Fruit fly (Drosophila melanogaster) whole organism, larva: ENCODE data around the gene shps.

ENCODE experiments used
- noc ChIP-seq: fragments of 200-800 bp; sonication (Bioruptor generic); optimal IDR thresholded peaks from 3 replicates; lab custom pipeline; 2019; ENCODE audit warnings: missing biosample characterization, mild to moderate bottlenecking, missing genetic modification characterization, moderate library complexity

Gene shps

dm6 chr3R:24279291-24279690 is at the start of gene shps:
TSS of gene shps (plus strand) at chr3R:24279572.
- TF ChIP-seq noc (tag; lab: Kevin White, UChicago), result no peak

- no peak for TF ChIP-seq noc (tag; lab: Kevin White, UChicago)
These were observed 49.4 kb upstream of the shps start, which contains the start of gene Spase22-23 for dm6 chr3R:24229870-24230422. TSS of gene Spase22-23 (minus strand) at chr3R:24230035.

- peak; percentile 35 for TF ChIP-seq noc (tag; lab: Kevin White, UChicago)
These were observed 48.8 kb upstream of the shps start, which contains the start of gene mask for dm6 chr3R:24230423-24231205. TSS of gene mask (plus strand) at chr3R:24230562.

- no peak for TF ChIP-seq noc (tag; lab: Kevin White, UChicago)
These were observed 48.2 kb upstream of the shps start for dm6 chr3R:24231206-24231502.

dm6 chr3R:24231914-24232313 is 47.5 kb upstream of the shps start:
- no peak for TF ChIP-seq noc (tag; lab: Kevin White, UChicago)

dm6 chr3R:24233366-24234161 is 45.8 kb upstream of the shps start:
- peak; percentile 52 for TF ChIP-seq noc (tag; lab: Kevin White, UChicago)

- TF ChIP-seq noc (tag; lab: Kevin White, UChicago), result no peak
These were observed 45.2 kb upstream of the shps start for dm6 chr3R:24234162-24234529.

dm6 chr3R:24234721-24235120 is 44.7 kb upstream of the shps start:
- no peak for TF ChIP-seq noc (tag; lab: Kevin White, UChicago)

- no peak for TF ChIP-seq noc (tag; lab: Kevin White, UChicago)
These were observed 26.9 kb upstream of the shps start, which contains the start of gene beta-PheRS for dm6 chr3R:24252494-24252893. TSS of gene beta-PheRS (minus strand) at chr3R:24252679.

dm6 chr3R:24258333-24258732 is 21.0 kb upstream of the shps start:
- no peak for TF ChIP-seq noc (tag; lab: Kevin White, UChicago)

dm6 chr3R:24259278-24260040 is 19.9 kb upstream of the shps start:
- TF ChIP-seq noc (tag; lab: Kevin White, UChicago), result peak; percentile 98

dm6 chr3R:24260041-24260379 is 19.4 kb upstream of the shps start:
- TF ChIP-seq noc (tag; lab: Kevin White, UChicago), result peak; percentile 20

- no peak for TF ChIP-seq noc (tag; lab: Kevin White, UChicago)
These were observed 19.0 kb upstream of the shps start for dm6 chr3R:24260411-24260810.

- no peak for TF ChIP-seq noc (tag; lab: Kevin White, UChicago)
These were observed 17.9 kb upstream of the shps start for dm6 chr3R:24261380-24262021.

dm6 chr3R:24262923-24263322 is 16.4 kb upstream of the shps start:
- TF ChIP-seq noc (tag; lab: Kevin White, UChicago), result no peak
